Fruit fly (Drosophila melanogaster): ENCODE data around the gene CG31178.

DNA sequence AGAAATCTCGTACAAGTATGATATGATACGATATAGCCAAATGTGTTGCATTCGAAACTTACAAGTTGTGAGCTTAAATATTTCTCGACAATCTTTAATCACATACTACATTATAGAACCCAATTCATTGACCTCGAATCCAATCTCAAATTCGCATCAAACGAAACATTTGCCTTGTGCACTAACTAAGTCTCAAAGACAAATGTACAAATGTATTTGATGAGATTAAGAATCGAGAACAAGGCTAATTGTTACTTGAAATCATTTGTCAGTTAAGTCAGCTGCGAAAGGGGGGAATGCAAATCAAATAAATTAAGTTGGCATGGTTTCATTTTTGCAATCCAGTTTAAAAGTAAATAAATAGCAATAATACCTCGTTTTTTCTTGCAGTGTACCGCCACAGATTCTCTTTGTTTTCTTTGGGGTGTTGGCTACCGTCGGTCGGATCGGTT lies 35.0 kb upstream of the CG31178 start:
- no peak for TF ChIP-seq Dll (optimal IDR thresholded peaks at IDR 0.05)
- TF ChIP-seq usp (GFP tag; optimal IDR thresholded peaks at IDR 0.05): no peak

Data from whole organism.